Fruit fly (Drosophila melanogaster) whole organism, prepupa: ENCODE results near the gene CG9953.
A peak's percentile ranks its signal among the peaks of the same experiment; 100 is the strongest.

ENCODE experiments used
- Blimp-1 ChIP-seq: fragments of 200-800 bp; sonication (Bioruptor generic); optimal IDR thresholded peaks from 3 replicates; lab custom pipeline; 2017; ENCODE audit warnings: missing biosample characterization, missing genetic modification characterization, mild to moderate bottlenecking, moderate library complexity, missing genetic modification reagents
- CG10669 ChIP-seq: fragments of 200-800 bp; sonication (Bioruptor generic); optimal IDR thresholded peaks from 3 replicates; lab custom pipeline; 2018; ENCODE audit warnings: missing biosample characterization, mild to moderate bottlenecking, missing genetic modification characterization, moderate library complexity
- CG11294 ChIP-seq: fragments of 200-800 bp; sonication (Bioruptor generic); IDR thresholded peaks from 2 replicates; pipeline ENCODE4 v1.3.6; 2022; ENCODE audit warnings: missing biosample characterization, missing genetic modification characterization
- CG11902 ChIP-seq: fragments of 200-800 bp; sonication (Bioruptor generic); optimal IDR thresholded peaks from 3 replicates; lab custom pipeline; 2016; ENCODE audit warnings: missing biosample characterization, missing genetic modification characterization
- CG15336 ChIP-seq: fragments of 200-800 bp; sonication (Bioruptor generic); IDR thresholded peaks from 2 replicates; pipeline ENCODE4 v1.3.6; 2022; ENCODE audit warnings: missing biosample characterization, missing genetic modification characterization
- CG16779 ChIP-seq: fragments of 200-800 bp; sonication (Bioruptor generic); optimal IDR thresholded peaks from 3 replicates; lab custom pipeline; 2017; ENCODE audit warnings: missing biosample characterization, mild to moderate bottlenecking, missing genetic modification characterization
- CG31627 ChIP-seq: fragments of 200-800 bp; sonication (Bioruptor generic); optimal IDR thresholded peaks from 3 replicates; lab custom pipeline; 2016; ENCODE audit warnings: missing biosample characterization, missing genetic modification characterization
- CG32006 ChIP-seq: fragments of 200-800 bp; sonication (Bioruptor generic); optimal IDR thresholded peaks from 3 replicates; lab custom pipeline; 2017; ENCODE audit warnings: missing biosample characterization, mild to moderate bottlenecking, missing genetic modification characterization
- CG34406 ChIP-seq: fragments of 200-800 bp; sonication (Bioruptor generic); optimal IDR thresholded peaks from 3 replicates; lab custom pipeline; 2016; ENCODE audit warnings: missing biosample characterization, missing genetic modification characterization
- CG3919 ChIP-seq: fragments of 200-800 bp; sonication (Bioruptor generic); optimal IDR thresholded peaks from 3 replicates; lab custom pipeline; 2016; ENCODE audit warnings: missing biosample characterization, missing genetic modification characterization
- CG6276 ChIP-seq: fragments of 200-800 bp; sonication (Bioruptor generic); optimal IDR thresholded peaks from 2 replicates; lab custom pipeline; 2017; ENCODE audit warnings: missing biosample characterization, mild to moderate bottlenecking, missing genetic modification characterization
- CG6854 ChIP-seq: fragments of 200-800 bp; sonication (Bioruptor generic); optimal IDR thresholded peaks from 2 replicates; lab custom pipeline; 2017; ENCODE audit warnings: missing biosample characterization, mild to moderate bottlenecking, missing genetic modification characterization
- CG7368 ChIP-seq: fragments of 200-800 bp; sonication (Bioruptor generic); optimal IDR thresholded peaks from 3 replicates; lab custom pipeline; 2016; ENCODE audit warnings: missing biosample characterization, missing genetic modification characterization
- CG8119 ChIP-seq: fragments of 200-800 bp; sonication (Bioruptor generic); IDR thresholded peaks from 3 replicates; pipeline ENCODE4 v1.3.6; 2022; ENCODE audit warnings: missing biosample characterization, missing genetic modification characterization
- CG8319 ChIP-seq: fragments of 200-800 bp; sonication (Bioruptor generic); optimal IDR thresholded peaks from 3 replicates; lab custom pipeline; 2016; ENCODE audit warnings: missing biosample characterization, missing genetic modification characterization
- CG8632 ChIP-seq: fragments of 200-800 bp; sonication (Bioruptor generic); optimal IDR thresholded peaks from 3 replicates; lab custom pipeline; 2016; ENCODE audit warnings: missing biosample characterization, missing genetic modification characterization
- CG9139 ChIP-seq: fragments of 200-800 bp; sonication (Bioruptor generic); optimal IDR thresholded peaks from 3 replicates; lab custom pipeline; 2017; ENCODE audit warnings: missing biosample characterization, mild to moderate bottlenecking, missing genetic modification characterization
- Eip75B ChIP-seq: fragments of 200-800 bp; sonication (Bioruptor generic); optimal IDR thresholded peaks from 3 replicates; lab custom pipeline; 2016; ENCODE audit warnings: missing biosample characterization, missing genetic modification characterization
- Eip78C ChIP-seq: fragments of 200-800 bp; sonication (Bioruptor generic); peaks from one replicate; lab custom pipeline; 2016; ENCODE audit warnings: missing biosample characterization, missing genetic modification characterization
- Ets96B ChIP-seq: fragments of 200-800 bp; optimal IDR thresholded peaks from 2 replicates; lab custom pipeline; 2019; ENCODE audit warnings: missing biosample characterization, mild to moderate bottlenecking, missing genetic modification characterization, moderate library complexity
- Gug ChIP-seq: fragments of 200-800 bp; sonication (Bioruptor generic); IDR thresholded peaks from 2 replicates; pipeline ENCODE4 v1.3.6; 2022; ENCODE audit warnings: missing biosample characterization, missing genetic modification characterization
- Hr38 ChIP-seq: sonication (Bioruptor generic); optimal IDR thresholded peaks from 2 replicates; lab custom pipeline; 2016; ENCODE audit warnings: missing biosample characterization, missing genetic modification characterization
- Hr4 ChIP-seq: fragments of 200-800 bp; sonication (Bioruptor generic); optimal IDR thresholded peaks from 3 replicates; lab custom pipeline; 2016; ENCODE audit warnings: missing biosample characterization, missing genetic modification characterization
- Lpt ChIP-seq: fragments of 200-800 bp; sonication (Bioruptor generic); optimal IDR thresholded peaks from 3 replicates; lab custom pipeline; 2016; ENCODE audit warnings: missing biosample characterization, missing genetic modification characterization
- Met ChIP-seq: fragments of 200-800 bp; sonication (Bioruptor generic); optimal IDR thresholded peaks from 3 replicates; lab custom pipeline; 2016; ENCODE audit warnings: missing biosample characterization, missing genetic modification characterization
- OdsH ChIP-seq: fragments of 200-800 bp; sonication (Bioruptor generic); optimal IDR thresholded peaks from 3 replicates; lab custom pipeline; 2016; ENCODE audit warnings: missing biosample characterization, missing genetic modification characterization
- achi ChIP-seq: fragments of 200-800 bp; sonication (Bioruptor generic); optimal IDR thresholded peaks from 3 replicates; lab custom pipeline; 2016; ENCODE audit warnings: missing biosample characterization, missing genetic modification characterization
- dac ChIP-seq: fragments of 200-800 bp; sonication (Bioruptor generic); optimal IDR thresholded peaks from 2 replicates; lab custom pipeline; 2017; ENCODE audit warnings: missing biosample characterization, mild to moderate bottlenecking, missing genetic modification characterization
- dsx ChIP-seq: fragments of 200-800 bp; optimal IDR thresholded peaks from 3 replicates; lab custom pipeline; 2019; ENCODE audit warnings: missing biosample characterization, mild to moderate bottlenecking, missing genetic modification characterization, moderate library complexity; ENCODE audit not compliant: poor library complexity, severe bottlenecking
- eg ChIP-seq: fragments of 200-800 bp; sonication (Bioruptor generic); IDR thresholded peaks from 3 replicates; pipeline ENCODE4 v1.3.6; 2022; ENCODE audit warnings: missing biosample characterization, missing genetic modification characterization
- esn ChIP-seq: fragments of 200-800 bp; sonication (Bioruptor generic); optimal IDR thresholded peaks from 2 replicates; lab custom pipeline; 2016; ENCODE audit warnings: missing biosample characterization, mild to moderate bottlenecking, missing genetic modification characterization, moderate library complexity
- fd85E ChIP-seq: fragments of 200-800 bp; sonication (Bioruptor generic); optimal IDR thresholded peaks from 3 replicates; lab custom pipeline; 2016; ENCODE audit warnings: missing biosample characterization, missing genetic modification characterization
- lz ChIP-seq: fragments of 200-800 bp; sonication (Bioruptor generic); optimal IDR thresholded peaks from 3 replicates; lab custom pipeline; 2016; ENCODE audit warnings: missing biosample characterization, missing genetic modification characterization
- net ChIP-seq: fragments of 200-800 bp; sonication (Bioruptor generic); optimal IDR thresholded peaks from 3 replicates; lab custom pipeline; 2016; ENCODE audit warnings: missing biosample characterization, missing genetic modification characterization
- salr ChIP-seq, 2 experiments: fragments of 200-800 bp; sonication (Bioruptor generic); optimal IDR thresholded peaks; 3 replicates each; lab custom pipeline; 2016 to 2018; ENCODE audit warnings: missing biosample characterization in 2 of 2, missing genetic modification characterization in 2 of 2, mild to moderate bottlenecking in 1 of 2
- ss ChIP-seq, 2 experiments: fragments of 200-800 bp; sonication (Bioruptor generic); optimal IDR thresholded peaks; 2 replicates in 1 of 2; 3 replicates in 1 of 2; lab custom pipeline; 2017 to 2018; ENCODE audit warnings: mild to moderate bottlenecking in 2 of 2, missing biosample characterization in 2 of 2, missing genetic modification characterization in 2 of 2, moderate library complexity in 1 of 2
- svp ChIP-seq: fragments of 200-800 bp; sonication (Bioruptor generic); peaks from one replicate; lab custom pipeline; 2016; ENCODE audit warnings: missing biosample characterization, missing genetic modification characterization
- vri ChIP-seq: fragments of 200-800 bp; sonication (Bioruptor generic); optimal IDR thresholded peaks from 3 replicates; lab custom pipeline; 2016; ENCODE audit warnings: missing biosample characterization, mild to moderate bottlenecking, missing genetic modification characterization

CG9953 gene

dm6 chr3L:7009886-7010285 lies 40.4 kb downstream of the CG9953 start:
- peak; percentile 1 for TF ChIP-seq Eip78C (GFP tag; lab: Kevin White, UChicago)
- TF ChIP-seq ss (GFP tag; optimal IDR thresholded peaks at IDR 0.05; lab: Kevin White, UChicago), result peak in 1 of 2 experiments; percentile 23
- TF ChIP-seq dac (GFP tag; lab: Kevin White, UChicago), result no peak

dm6 chr3L:7012271-7012670 lies 42.8 kb downstream of the CG9953 start:
- TF ChIP-seq Blimp-1 (GFP tag; lab: Kevin White, UChicago), result no peak
- TF ChIP-seq CG6854, result no peak
- TF ChIP-seq Met, result no peak
- no peak for TF ChIP-seq fd85E (GFP tag; lab: Kevin White, UChicago)
- TF ChIP-seq CG32006, result no peak
- TF ChIP-seq Eip78C (GFP tag; lab: Kevin White, UChicago), result peak; percentile 29

dm6 chr3L:7013568-7014305 lies 44.3 kb downstream of the CG9953 start:
- TF ChIP-seq CG8319 (GFP tag; lab: Kevin White, UChicago) (no peak), Hr4 (GFP tag; lab: Kevin White, UChicago) (peak; percentile 62), fd85E (GFP tag; lab: Kevin White, UChicago) (no peak), CG6854 (no peak), Ets96B (tag; lab: Kevin White, UChicago) (no peak), svp (GFP tag; lab: Kevin White, UChicago) (no peak), CG16779 (tag; lab: Kevin White, UChicago) (no peak), CG32006 (peak; percentile 31), CG10669 (no peak), CG8632 (GFP tag; lab: Kevin White, UChicago) (no peak), CG31627 (GFP tag; lab: Kevin White, UChicago) (no peak), CG3919 (no peak), Met (no peak), Gug (GFP tag; lab: Robert Waterston, UW) (0 out of 2 replicates have a peak, but pooled peaks have one; percentile 37), ss (GFP tag; optimal IDR thresholded peaks at IDR 0.05; lab: Kevin White, UChicago) (no peak), Lpt (GFP tag; lab: Kevin White, UChicago) (no peak), Eip78C (GFP tag; lab: Kevin White, UChicago) (peak; percentile 68), CG15336 (GFP tag; lab: Robert Waterston, UW) (peak; percentile 44; the same call in 1 of the 2 replicates), CG8119 (peak; percentile 31; the same call in 1 of the 3 replicates), CG34406 (GFP tag; lab: Kevin White, UChicago) (no peak), vri (GFP tag; lab: Kevin White, UChicago) (no peak), CG11294 (GFP tag; lab: Robert Waterston, UW) (no peak), Eip75B (GFP tag; lab: Kevin White, UChicago) (no peak), dsx (GFP tag; lab: Kevin White, UChicago) (no peak), lz (no peak), eg (GFP tag; lab: Robert Waterston, UW) (peak; percentile 77), CG9139 (GFP tag; lab: Kevin White, UChicago) (no peak), CG6276 (peak; percentile 95), salr (GFP tag; optimal IDR thresholded peaks at IDR 0.05; lab: Kevin White, UChicago) (no peak), CG7368 (GFP tag; lab: Kevin White, UChicago) (no peak), Hr38 (no peak), achi (GFP tag; lab: Kevin White, UChicago) (peak; percentile 11), CG11902 (no peak), esn (GFP tag; lab: Kevin White, UChicago) (no peak), OdsH (GFP tag; lab: Kevin White, UChicago) (peak; percentile 30), dac (GFP tag; lab: Kevin White, UChicago) (no peak), net (GFP tag; lab: Kevin White, UChicago) (peak; percentile 8)
